Worm (Caenorhabditis elegans) whole organism, L1 larva: ENCODE results near the gene nstp-10.

Experiments used
- ama-1 ChIP-seq: fragments of 150-350 bp; optimal IDR thresholded peaks from 2 replicates; lab custom pipeline; 2014
- ceh-82 ChIP-seq, 3 experiments: fragments of 150-350 bp in 1 of 3; sonication (generic microtip) in 2 of 3; optimal IDR thresholded peaks; 2 replicates each; lab custom pipeline; 2014 to 2017; ENCODE audit warnings: missing biosample characterization in 3 of 3, missing genetic modification characterization in 3 of 3
- elt-3 ChIP-seq, 6 experiments: fragments of 150-350 bp in 1 of 6; sonication (generic microtip); optimal IDR thresholded peaks; 2 replicates each; lab custom pipeline; 2017 to 2018; ENCODE audit warnings: missing biosample characterization in 6 of 6, missing genetic modification characterization in 6 of 6, inconsistent platforms in 1 of 6
- jun-1 ChIP-seq: fragments of 150-350 bp; optimal IDR thresholded peaks from 2 replicates; lab custom pipeline; 2014; ENCODE audit warnings: missing biosample characterization, missing genetic modification reagents, missing genetic modification characterization
- mdl-1 ChIP-seq, 2 experiments: fragments of 150-350 bp; optimal IDR thresholded peaks; 2 replicates each; lab custom pipeline; 2014 to 2017; ENCODE audit warnings: missing biosample characterization in 2 of 2, missing genetic modification characterization in 2 of 2, inconsistent platforms in 1 of 2
- tbx-2 ChIP-seq: sonication (generic microtip); optimal IDR thresholded peaks from 2 replicates; lab custom pipeline; 2016; ENCODE audit warnings: missing genetic modification characterization, missing compliant biosample characterization

DNA sequence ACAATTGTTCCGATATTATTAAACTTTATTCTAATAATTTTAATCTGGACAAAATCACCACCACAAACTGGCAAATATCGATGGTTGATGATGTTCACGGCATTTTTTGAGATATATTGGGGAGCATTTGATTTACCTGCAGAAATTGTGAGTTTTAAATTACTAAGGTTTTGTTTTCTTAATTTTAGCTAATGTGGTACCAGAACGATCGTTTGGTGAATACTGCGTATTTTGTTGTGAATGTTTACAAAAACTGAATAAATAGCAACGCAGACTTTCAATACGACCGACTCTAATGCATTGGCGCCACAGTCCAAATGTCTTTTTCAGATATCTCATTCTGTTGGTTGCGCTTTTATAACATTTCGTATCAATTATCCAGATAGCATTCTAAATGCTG is 27.9 kb downstream of the nstp-10 start:
- no peak for TF ChIP-seq ama-1 (lab: Kevin White, UChicago)
- no peak for TF ChIP-seq mdl-1 (tag; optimal IDR thresholded peaks at IDR 0.05; lab: Kevin White, UChicago)
- TF ChIP-seq tbx-2 (tag; lab: Kevin White, UChicago), result no peak
- no peak for TF ChIP-seq jun-1 (tag; lab: Kevin White, UChicago)
- no peak for TF ChIP-seq ceh-82 (tag; optimal IDR thresholded peaks at IDR 0.05; lab: Kevin White, UChicago)
- TF ChIP-seq elt-3 (tag; optimal IDR thresholded peaks at IDR 0.05; lab: Kevin White, UChicago), result no peak
